Worm (Caenorhabditis elegans) whole organism, L4 larva: Measurements from ENCODE around the gene C51E3.9.

Experiments
- F26F4.8 ChIP-seq: fragments of 200-800 bp; sonication (Bioruptor generic); conservative IDR thresholded peaks from 2 replicates; pipeline ENCODE4 v1.3.6; 2022; ENCODE audit warnings: missing genetic modification characterization, missing compliant biosample characterization
- Y48G9A.11 ChIP-seq: fragments of 200-800 bp; sonication (Bioruptor generic); IDR thresholded peaks from 2 replicates; pipeline ENCODE4 v1.3.6; 2022; ENCODE audit warnings: missing genetic modification reagents, missing genetic modification characterization, missing compliant biosample characterization
- ZK546.5 ChIP-seq, 2 experiments: sonication (generic microtip); optimal IDR thresholded peaks; 2 replicates each; lab custom pipeline; 2017; ENCODE audit warnings: missing biosample characterization in 2 of 2, missing genetic modification characterization in 2 of 2
- aha-1 ChIP-seq: fragments of 150-350 bp; peaks from one replicate; lab custom pipeline; 2014; ENCODE audit warnings: missing biosample characterization, missing genetic modification characterization
- ceh-20 ChIP-seq: fragments of 200-800 bp; sonication (Bioruptor generic); IDR thresholded peaks from 2 replicates; pipeline ENCODE4 v1.3.6; 2022; ENCODE audit warnings: missing genetic modification reagents, missing genetic modification characterization, missing compliant biosample characterization
- ceh-28 ChIP-seq: fragments of 150-350 bp; optimal IDR thresholded peaks from 2 replicates; lab custom pipeline; 2014; ENCODE audit warnings: missing biosample characterization, missing genetic modification reagents, missing genetic modification characterization
- ces-1 ChIP-seq: fragments of 150-350 bp; sonication (generic microtip); optimal IDR thresholded peaks from 4 replicates; lab custom pipeline; 2014; ENCODE audit warnings: missing biosample characterization, missing genetic modification reagents, missing genetic modification characterization
- daf-16 ChIP-seq, 3 experiments: sonication (generic microtip); optimal IDR thresholded peaks; 2 replicates each; lab custom pipeline; 2016 to 2017; ENCODE audit warnings: missing genetic modification characterization in 3 of 3, missing genetic modification reagents in 3 of 3, mild to moderate bottlenecking in 2 of 3, missing compliant biosample characterization in 2 of 3, missing biosample characterization in 1 of 3, moderate library complexity in 1 of 3
- daf-19 ChIP-seq: fragments of 200-800 bp; sonication (Bioruptor generic); conservative IDR thresholded peaks from 2 replicates; pipeline ENCODE4 v1.3.6; 2022; ENCODE audit warnings: missing genetic modification characterization, missing compliant biosample characterization
- daf-8 ChIP-seq: fragments of 200-800 bp; sonication (Bioruptor generic); IDR thresholded peaks from 2 replicates; pipeline ENCODE4 v1.3.6; 2022; ENCODE audit warnings: missing genetic modification characterization, missing compliant biosample characterization
- dmd-6 ChIP-seq: fragments of 200-800 bp; sonication (Bioruptor generic); IDR thresholded peaks from 2 replicates; pipeline ENCODE4 v1.3.6; 2022; ENCODE audit warnings: missing genetic modification reagents, missing genetic modification characterization, missing compliant biosample characterization
- dmd-8 ChIP-seq: fragments of 200-800 bp; sonication (Bioruptor generic); IDR thresholded peaks from 2 replicates; pipeline ENCODE4 v1.3.6; 2022; ENCODE audit warnings: missing genetic modification characterization, missing compliant biosample characterization
- dve-1 ChIP-seq: sonication (generic microtip); optimal IDR thresholded peaks from 2 replicates; lab custom pipeline; 2017; ENCODE audit warnings: antibody characterized with exemption, mild to moderate bottlenecking, missing genetic modification characterization, missing compliant biosample characterization; ENCODE audit not compliant: insufficient read depth
- hlh-11 ChIP-seq: fragments of 200-800 bp; sonication (Bioruptor generic); optimal IDR thresholded peaks from 2 replicates; lab custom pipeline; 2018; ENCODE audit warnings: mild to moderate bottlenecking, missing genetic modification characterization, missing compliant biosample characterization
- hlh-30 ChIP-seq: sonication (generic microtip); optimal IDR thresholded peaks from 2 replicates; lab custom pipeline; 2017; ENCODE audit warnings: antibody characterized with exemption, mild to moderate bottlenecking, missing genetic modification characterization, missing compliant biosample characterization; ENCODE audit not compliant: insufficient read depth
- hmg-1.1 ChIP-seq: fragments of 200-800 bp; sonication (Bioruptor generic); IDR thresholded peaks from 2 replicates; pipeline ENCODE4 v1.3.6; 2022; ENCODE audit warnings: missing genetic modification reagents, missing genetic modification characterization, missing compliant biosample characterization
- lin-39 ChIP-seq: fragments of 150-350 bp; optimal IDR thresholded peaks from 2 replicates; lab custom pipeline; 2014; ENCODE audit warnings: missing biosample characterization, missing genetic modification reagents, missing genetic modification characterization
- madf-5 ChIP-seq, 2 experiments: fragments of 200-800 bp; sonication (Bioruptor generic); IDR thresholded peaks; 2 replicates each; pipeline ENCODE4 v1.3.6; 2022; ENCODE audit warnings: missing compliant biosample characterization in 2 of 2, missing genetic modification characterization in 2 of 2
- mep-1 ChIP-seq: fragments of 150-350 bp; sonication (generic microtip); optimal IDR thresholded peaks from 3 replicates; lab custom pipeline; 2014; ENCODE audit warnings: missing biosample characterization, missing genetic modification characterization
- mes-2 ChIP-seq: sonication (generic microtip); optimal IDR thresholded peaks from 2 replicates; lab custom pipeline; 2016; ENCODE audit warnings: missing genotype, mild to moderate bottlenecking, missing genetic modification characterization, missing compliant biosample characterization; ENCODE audit not compliant: poor library complexity, severe bottlenecking
- nhr-28 ChIP-seq: fragments of 150-350 bp; optimal IDR thresholded peaks from 2 replicates; lab custom pipeline; 2014; ENCODE audit warnings: missing biosample characterization, missing genetic modification characterization
- nhr-41 ChIP-seq: fragments of 200-800 bp; sonication (Bioruptor generic); IDR thresholded peaks from 2 replicates; pipeline ENCODE4 v1.3.6; 2022; ENCODE audit warnings: missing genetic modification reagents, missing genetic modification characterization, missing compliant biosample characterization
- nhr-48 ChIP-seq: sonication (generic microtip); optimal IDR thresholded peaks from 2 replicates; lab custom pipeline; 2016; ENCODE audit warnings: mild to moderate bottlenecking, missing genetic modification characterization, missing compliant biosample characterization
- nhr-77 ChIP-seq: fragments of 150-350 bp; optimal IDR thresholded peaks from 2 replicates; lab custom pipeline; 2014; ENCODE audit warnings: missing biosample characterization, missing genetic modification characterization
- php-3 ChIP-seq: fragments of 200-800 bp; sonication (Bioruptor generic); IDR thresholded peaks from 2 replicates; pipeline ENCODE4 v1.3.6; 2022; ENCODE audit warnings: missing genetic modification reagents, missing genetic modification characterization, missing compliant biosample characterization
- pqm-1 ChIP-seq: sonication (generic microtip); optimal IDR thresholded peaks from 2 replicates; lab custom pipeline; 2017; ENCODE audit warnings: missing biosample characterization, missing genetic modification characterization
- spr-1 ChIP-seq: sonication (generic microtip); optimal IDR thresholded peaks from 2 replicates; lab custom pipeline; 2016; ENCODE audit warnings: mild to moderate bottlenecking, missing genetic modification characterization, missing compliant biosample characterization
- unc-62 ChIP-seq, 3 experiments: fragments of 150-350 bp in 1 of 3; sonication (generic microtip); optimal IDR thresholded peaks in 2 of 3; peaks in 1 of 3; 1 replicate in 1 of 3; 2 replicates in 2 of 3; lab custom pipeline; 2014 to 2017; ENCODE audit warnings: missing biosample characterization in 3 of 3, missing genetic modification characterization in 3 of 3, missing genetic modification reagents in 3 of 3, missing genotype in 1 of 3
- vab-7 ChIP-seq: fragments of 200-800 bp; sonication (Bioruptor generic); IDR thresholded peaks from 2 replicates; pipeline ENCODE4 v1.3.6; 2022; ENCODE audit warnings: missing genetic modification reagents, missing genetic modification characterization, missing compliant biosample characterization
- ztf-11 ChIP-seq: fragments of 150-350 bp; optimal IDR thresholded peaks from 2 replicates; lab custom pipeline; 2014; ENCODE audit warnings: missing biosample characterization, missing genetic modification characterization
- ztf-7 ChIP-seq: fragments of 150-350 bp; optimal IDR thresholded peaks from 2 replicates; lab custom pipeline; 2014; ENCODE audit warnings: missing biosample characterization, missing genetic modification characterization

The C51E3.9 gene

DNA sequence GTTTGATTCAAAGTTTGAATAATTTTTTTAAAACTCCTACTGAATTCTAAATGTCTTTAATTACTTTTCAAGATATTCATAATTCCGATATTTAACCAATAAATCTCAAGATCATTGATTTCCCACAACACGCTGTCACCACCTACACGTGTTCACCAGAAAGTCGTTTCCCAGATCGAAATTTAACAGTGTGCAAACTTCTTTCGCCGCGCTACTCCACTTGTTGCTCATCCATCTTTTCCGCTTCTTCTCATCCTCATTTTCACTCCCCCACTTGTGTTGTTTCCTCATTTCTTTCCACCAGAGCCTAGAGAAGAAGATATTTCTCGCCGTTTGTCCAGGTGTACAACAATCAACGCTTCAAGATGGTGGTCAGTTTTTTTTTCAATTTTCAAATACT lies at the start of gene C51E3.9:
TSS of gene C51E3.9 (plus strand) at position 301 of the 400 bp plus-strand sequence.
- TF ChIP-seq lin-39 (tag; lab: Kevin White, UChicago) (no peak), hlh-11 (tag; lab: Kevin White, UChicago) (peak; percentile 5), daf-19 (GFP tag; lab: Robert Waterston, UW) (no peak), hmg-1.1 (GFP tag; lab: Robert Waterston, UW) (no peak), mes-2 (tag; lab: Kevin White, UChicago) (no peak), dmd-8 (GFP tag; lab: Robert Waterston, UW) (no peak), mep-1 (tag; lab: Kevin White, UChicago) (no peak), spr-1 (tag; lab: Kevin White, UChicago) (no peak), aha-1 (tag; lab: Kevin White, UChicago) (peak; percentile 11), ceh-20 (GFP tag; lab: Robert Waterston, UW) (no peak), Y48G9A.11 (GFP tag; lab: Robert Waterston, UW) (no peak)
- TF ChIP-seq, all 104 proteins: peak for 2

DNA sequence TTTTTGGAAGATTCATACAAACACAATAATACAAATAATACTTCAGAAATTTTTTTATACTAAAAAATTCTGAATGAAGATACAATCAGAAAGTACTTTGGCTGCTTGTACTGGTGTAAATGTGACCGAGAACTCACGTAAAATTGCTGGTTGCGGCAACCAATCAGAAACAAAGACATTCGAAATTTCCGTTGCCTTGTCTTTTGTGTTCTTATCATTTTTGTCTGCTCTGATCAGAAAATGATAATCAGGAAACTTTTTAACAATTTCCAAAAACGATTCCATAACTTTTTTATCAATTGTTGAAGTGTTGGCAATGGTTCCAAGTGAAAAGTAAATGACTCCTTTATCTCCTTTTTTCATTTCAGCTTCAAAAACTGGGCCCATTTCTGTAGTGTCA lies 48.8 kb upstream of the C51E3.9 start:
- TF ChIP-seq hlh-11 (tag; lab: Kevin White, UChicago): peak; percentile 13
- TF ChIP-seq nhr-28 (tag; lab: Kevin White, UChicago): peak; percentile 80
- TF ChIP-seq dve-1 (tag; lab: Kevin White, UChicago): peak; percentile 52
- TF ChIP-seq nhr-77 (tag; lab: Kevin White, UChicago): peak; percentile 50
- no peak for TF ChIP-seq ces-1 (GFP tag; lab: Kevin White, UChicago)
- TF ChIP-seq dmd-6: peak; percentile 66
- peak; percentile 86 for TF ChIP-seq pqm-1 (tag; lab: Kevin White, UChicago)
- TF ChIP-seq madf-5 (GFP tag; IDR thresholded peaks at IDR 0.05; lab: Robert Waterston, UW): no peak
- no peak for TF ChIP-seq daf-16 (GFP tag; optimal IDR thresholded peaks at IDR 0.05; lab: Kevin White, UChicago)
- peak; percentile 40 for TF ChIP-seq daf-16 (tag; optimal IDR thresholded peaks at IDR 0.05; lab: Kevin White, UChicago)
- TF ChIP-seq, all 104 proteins: peak for 7

DNA sequence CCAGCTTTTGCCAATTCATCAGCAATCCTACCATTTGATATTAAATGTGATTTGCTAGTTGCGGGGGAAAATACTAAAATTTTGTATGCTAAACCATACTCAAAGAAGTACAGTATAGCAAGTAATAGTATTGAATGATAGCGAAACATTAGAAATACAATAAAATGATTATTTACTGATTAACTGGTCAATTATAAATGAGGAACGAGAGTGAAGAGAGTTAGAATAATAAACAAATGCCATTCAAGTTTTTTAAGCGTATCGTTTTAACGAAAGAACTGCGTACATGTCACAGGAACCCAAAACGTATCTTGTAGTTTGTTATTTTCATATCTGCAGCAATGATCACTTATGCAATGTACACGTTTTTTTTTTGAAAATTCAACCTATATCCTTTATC lies 47.3 kb upstream of the C51E3.9 start, which contains the start of gene ugt-47:
TSS of gene ugt-47 (minus strand) at position 169 of the 400 bp plus-strand sequence.
- TF ChIP-seq nhr-41 (GFP tag; lab: Robert Waterston, UW) (no peak), hlh-11 (tag; lab: Kevin White, UChicago) (peak; percentile 51), php-3 (0 out of 2 replicates have a peak, but pooled peaks have one; percentile 21), ZK546.5 (tag; optimal IDR thresholded peaks at IDR 0.05; lab: Kevin White, UChicago) (no peak), nhr-28 (tag; lab: Kevin White, UChicago) (peak; percentile 78), nhr-48 (tag; lab: Kevin White, UChicago) (peak; percentile 48), dmd-6 (peak; percentile 82), daf-16 (GFP tag; optimal IDR thresholded peaks at IDR 0.05; lab: Kevin White, UChicago) (peak in 1 of 2 experiments; percentile 21), daf-16 (tag; optimal IDR thresholded peaks at IDR 0.05; lab: Kevin White, UChicago) (peak; percentile 58), vab-7 (GFP tag; lab: Robert Waterston, UW) (no peak), unc-62 (GFP tag; optimal IDR thresholded peaks at IDR 0.05 in 1 of 2; lab: Kevin White, UChicago) (peak in 1 of 2 experiments; percentile 14), unc-62 (tag; optimal IDR thresholded peaks at IDR 0.05; lab: Kevin White, UChicago) (no peak), dve-1 (tag; lab: Kevin White, UChicago) (peak; percentile 56)

DNA sequence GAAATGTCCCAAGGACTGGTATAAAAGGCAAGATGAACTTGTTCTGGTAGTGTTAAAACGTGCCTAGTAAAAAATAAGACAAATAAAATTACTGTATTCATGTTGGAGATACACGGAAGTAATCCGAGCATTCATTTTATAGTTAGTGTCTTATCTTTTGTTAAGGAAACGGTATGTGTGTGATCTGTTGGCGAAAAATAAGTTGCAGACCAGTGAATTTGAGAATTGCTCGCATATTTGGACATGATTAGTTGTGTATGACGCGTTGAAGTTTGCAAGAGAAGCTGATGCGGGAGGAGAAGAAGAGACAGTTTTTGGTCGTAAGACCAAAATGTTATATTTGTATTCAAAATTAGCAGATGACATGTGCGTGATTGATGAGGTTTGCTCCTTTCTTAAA lies 43.8 kb upstream of the C51E3.9 start, which contains the start of gene C08B6.14:
TSS of gene C08B6.14 (minus strand) at position 101 of the 400 bp plus-strand sequence.
- TF ChIP-seq ztf-11 (tag; lab: Kevin White, UChicago) (no peak), F26F4.8 (GFP tag; lab: Robert Waterston, UW) (0 out of 2 replicates have a peak, but pooled peaks have one; percentile 24)

DNA sequence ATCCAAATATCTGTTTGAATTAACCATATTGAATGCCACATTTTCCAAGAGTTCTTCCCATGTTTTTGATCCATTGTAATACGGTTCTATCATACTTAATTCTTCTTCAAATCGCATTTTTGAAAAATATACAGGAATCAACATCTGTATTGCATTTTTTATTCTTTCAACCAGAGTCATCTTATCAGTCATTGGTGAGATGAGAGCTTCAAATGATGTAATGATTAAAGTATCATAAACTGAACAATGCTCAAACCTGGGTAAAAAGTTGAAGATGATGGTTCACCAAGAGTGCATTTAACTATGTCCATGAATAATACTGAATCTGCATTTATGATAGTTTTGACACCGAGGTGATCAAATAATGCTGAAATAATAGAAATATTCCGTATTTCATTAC lies 41.9 kb upstream of the C51E3.9 start:
- no peak for TF ChIP-seq daf-8
- TF ChIP-seq pqm-1 (tag; lab: Kevin White, UChicago): peak; percentile 34
- no peak for TF ChIP-seq hlh-30
- TF ChIP-seq dve-1 (tag; lab: Kevin White, UChicago): peak; percentile 29
- 0 out of 2 replicates have a peak, but pooled peaks have one; percentile 23 for TF ChIP-seq dmd-6
- no peak for TF ChIP-seq ceh-28 (tag; lab: Kevin White, UChicago)
- TF ChIP-seq ztf-7 (tag; lab: Kevin White, UChicago): peak; percentile 80
- TF ChIP-seq mep-1 (tag; lab: Kevin White, UChicago): peak; percentile 38
- TF ChIP-seq aha-1 (tag; lab: Kevin White, UChicago): peak; percentile 87
- no peak for TF ChIP-seq daf-16 (GFP tag; optimal IDR thresholded peaks at IDR 0.05; lab: Kevin White, UChicago)
- TF ChIP-seq daf-16 (tag; optimal IDR thresholded peaks at IDR 0.05; lab: Kevin White, UChicago): peak; percentile 48
